Fruit fly (Drosophila melanogaster) whole organism, embryonic: ENCODE data around the gene Trf4-2.
A peak's percentile ranks its signal among the peaks of the same experiment; 100 is the strongest.

Experiments used
- Ada2b ChIP-seq: fragments of 200-800 bp; sonication (Bioruptor generic); IDR thresholded peaks from 2 replicates; pipeline ENCODE4 v1.3.6; 2022; ENCODE audit warnings: missing biosample characterization, missing genetic modification characterization
- Adf1 ChIP-seq: fragments of 200-800 bp; sonication (Bioruptor generic); IDR thresholded peaks from 2 replicates; pipeline ENCODE4 v1.3.6; 2022; ENCODE audit warnings: missing biosample characterization, missing genetic modification characterization
- Atf-2 ChIP-seq: fragments of 200-800 bp; sonication (Bioruptor generic); optimal IDR thresholded peaks from 2 replicates; lab custom pipeline; 2016; ENCODE audit warnings: missing biosample characterization, missing genetic modification characterization
- Atf3 ChIP-seq: fragments of 200-800 bp; sonication (Bioruptor generic); optimal IDR thresholded peaks from 3 replicates; lab custom pipeline; 2016; ENCODE audit warnings: missing biosample characterization, missing genetic modification characterization
- BtbVII ChIP-seq: fragments of 200-800 bp; sonication (Bioruptor generic); optimal IDR thresholded peaks from 3 replicates; lab custom pipeline; 2017; ENCODE audit warnings: missing biosample characterization, mild to moderate bottlenecking, missing genetic modification characterization
- CG11247 ChIP-seq: fragments of 200-800 bp; sonication (Bioruptor generic); IDR thresholded peaks from 2 replicates; pipeline ENCODE4 v1.3.6; 2022; ENCODE audit warnings: missing biosample characterization, missing genetic modification characterization
- CG11504 ChIP-seq: fragments of 200-800 bp; sonication (Bioruptor generic); optimal IDR thresholded peaks from 3 replicates; lab custom pipeline; 2019; ENCODE audit warnings: missing biosample characterization, mild to moderate bottlenecking, missing genetic modification characterization, moderate library complexity
- CG12299 ChIP-seq: fragments of 200-800 bp; sonication (Bioruptor generic); optimal IDR thresholded peaks from 2 replicates; lab custom pipeline; 2018; ENCODE audit warnings: missing biosample characterization, mild to moderate bottlenecking, missing genetic modification characterization
- CG13296 ChIP-seq: fragments of 200-800 bp; sonication (Bioruptor generic); optimal IDR thresholded peaks from 3 replicates; lab custom pipeline; 2018; ENCODE audit warnings: missing biosample characterization, mild to moderate bottlenecking, missing genetic modification characterization
- CG15601 ChIP-seq: fragments of 200-800 bp; sonication (Bioruptor generic); optimal IDR thresholded peaks from 3 replicates; lab custom pipeline; 2019; ENCODE audit warnings: missing biosample characterization, mild to moderate bottlenecking, missing genetic modification characterization, moderate library complexity
- CG1603 ChIP-seq: fragments of 200-800 bp; sonication (Bioruptor generic); optimal IDR thresholded peaks from 2 replicates; lab custom pipeline; 2019; ENCODE audit warnings: missing biosample characterization, mild to moderate bottlenecking, missing genetic modification characterization, moderate library complexity
- CG16779 ChIP-seq: fragments of 200-800 bp; sonication (Bioruptor generic); IDR thresholded peaks from 2 replicates; pipeline ENCODE4 v1.3.6; 2022; ENCODE audit warnings: missing biosample characterization, missing genetic modification characterization
- CG17359 ChIP-seq: fragments of 200-800 bp; sonication (Bioruptor generic); optimal IDR thresholded peaks from 3 replicates; lab custom pipeline; 2018; ENCODE audit warnings: missing biosample characterization, mild to moderate bottlenecking, missing genetic modification characterization, moderate library complexity
- CG2875 ChIP-seq: fragments of 200-800 bp; sonication (Bioruptor generic); optimal IDR thresholded peaks from 2 replicates; lab custom pipeline; 2017; ENCODE audit warnings: missing biosample characterization, mild to moderate bottlenecking, missing genetic modification characterization, missing genetic modification reagents
- CG3065 ChIP-seq: fragments of 200-800 bp; sonication (Bioruptor generic); optimal IDR thresholded peaks from 2 replicates; lab custom pipeline; 2016; ENCODE audit warnings: missing biosample characterization, missing genetic modification characterization
- CG31365 ChIP-seq: fragments of 200-800 bp; sonication (Bioruptor generic); optimal IDR thresholded peaks from 2 replicates; lab custom pipeline; 2018; ENCODE audit warnings: missing biosample characterization, mild to moderate bottlenecking, missing genetic modification characterization
- CG34376 ChIP-seq: fragments of 200-800 bp; sonication (Bioruptor generic); optimal IDR thresholded peaks from 2 replicates; lab custom pipeline; 2018; ENCODE audit warnings: missing biosample characterization, mild to moderate bottlenecking, missing genetic modification characterization
- CG43689 ChIP-seq: fragments of 200-800 bp; sonication (Bioruptor generic); IDR thresholded peaks from 2 replicates; pipeline ENCODE4 v1.3.6; 2022; ENCODE audit warnings: missing biosample characterization, missing genetic modification characterization
- CG5953 ChIP-seq: fragments of 200-800 bp; sonication (Bioruptor generic); IDR thresholded peaks from 2 replicates; pipeline ENCODE4 v1.3.6; 2022; ENCODE audit warnings: missing biosample characterization, missing genetic modification characterization
- CG7556 ChIP-seq: fragments of 200-800 bp; sonication (Bioruptor generic); optimal IDR thresholded peaks from 2 replicates; lab custom pipeline; 2017; ENCODE audit warnings: missing biosample characterization, mild to moderate bottlenecking, missing genetic modification characterization
- CG9797 ChIP-seq: fragments of 200-800 bp; sonication (Bioruptor generic); optimal IDR thresholded peaks from 3 replicates; lab custom pipeline; 2018; ENCODE audit warnings: missing biosample characterization, mild to moderate bottlenecking, missing genetic modification characterization
- ERR ChIP-seq: fragments of 200-800 bp; sonication (Bioruptor generic); optimal IDR thresholded peaks from 2 replicates; lab custom pipeline; 2016; ENCODE audit warnings: missing biosample characterization, missing genetic modification characterization
- Gug ChIP-seq: fragments of 200-800 bp; sonication (Bioruptor generic); IDR thresholded peaks from 4 replicates; pipeline ENCODE4 v1.3.6; 2022; ENCODE audit warnings: missing biosample characterization, missing genetic modification characterization
- HLH4C ChIP-seq: fragments of 200-800 bp; sonication (Bioruptor generic); IDR thresholded peaks from 3 replicates; pipeline ENCODE4 v1.3.6; 2022; ENCODE audit warnings: missing biosample characterization, missing genetic modification characterization; ENCODE audit not compliant: partially characterized antibody
- Hand ChIP-seq: fragments of 200-800 bp; sonication (Bioruptor generic); optimal IDR thresholded peaks from 2 replicates; lab custom pipeline; 2017; ENCODE audit warnings: mild to moderate bottlenecking, missing biosample characterization, missing genetic modification reagents, missing genetic modification characterization
- Hmx ChIP-seq: fragments of 200-800 bp; sonication (Bioruptor generic); optimal IDR thresholded peaks from 2 replicates; lab custom pipeline; 2016; ENCODE audit warnings: missing biosample characterization, missing genetic modification characterization
- MBD-R2 ChIP-seq: fragments of 200-800 bp; sonication (Bioruptor generic); IDR thresholded peaks from 2 replicates; pipeline ENCODE4 v1.3.6; 2022; ENCODE audit warnings: missing biosample characterization, missing genetic modification characterization
- Sry-δ ChIP-seq: fragments of 200-800 bp; sonication (Bioruptor generic); optimal IDR thresholded peaks from 2 replicates; lab custom pipeline; 2016; ENCODE audit warnings: missing biosample characterization, missing genetic modification characterization
- Ssrp ChIP-seq: fragments of 200-800 bp; sonication (Bioruptor generic); optimal IDR thresholded peaks from 2 replicates; lab custom pipeline; 2018; ENCODE audit warnings: missing biosample characterization, mild to moderate bottlenecking, missing genetic modification characterization, moderate library complexity
- ato ChIP-seq: fragments of 200-800 bp; sonication (Bioruptor generic); IDR thresholded peaks from 2 replicates; pipeline ENCODE4 v1.3.6; 2022; ENCODE audit warnings: missing biosample characterization, missing genetic modification characterization; ENCODE audit not compliant: partially characterized antibody
- btn ChIP-seq: fragments of 200-800 bp; sonication (Bioruptor generic); optimal IDR thresholded peaks from 2 replicates; lab custom pipeline; 2016; ENCODE audit warnings: missing biosample characterization, missing genetic modification characterization
- crol ChIP-seq: fragments of 200-800 bp; sonication (Bioruptor generic); IDR thresholded peaks from 2 replicates; pipeline ENCODE4 v1.3.6; 2022; ENCODE audit warnings: missing biosample characterization, missing genetic modification characterization
- dmrt99B ChIP-seq: fragments of 200-800 bp; sonication (Bioruptor generic); optimal IDR thresholded peaks from 2 replicates; lab custom pipeline; 2018; ENCODE audit warnings: missing biosample characterization, mild to moderate bottlenecking, missing genetic modification characterization, moderate library complexity
- eyg ChIP-seq: fragments of 200-800 bp; sonication (Bioruptor generic); optimal IDR thresholded peaks from 3 replicates; lab custom pipeline; 2016; ENCODE audit warnings: missing biosample characterization, missing genetic modification characterization
- lmd ChIP-seq: fragments of 200-800 bp; sonication (Bioruptor generic); IDR thresholded peaks from 2 replicates; pipeline ENCODE4 v1.3.6; 2022; ENCODE audit warnings: missing biosample characterization, missing genetic modification characterization
- nau ChIP-seq: fragments of 200-800 bp; sonication (Bioruptor generic); optimal IDR thresholded peaks from 3 replicates; lab custom pipeline; 2017; ENCODE audit warnings: missing biosample characterization, mild to moderate bottlenecking, missing genetic modification characterization, missing genetic modification reagents
- onecut ChIP-seq: fragments of 200-800 bp; sonication (Bioruptor generic); IDR thresholded peaks from 2 replicates; pipeline ENCODE4 v1.3.6; 2022; ENCODE audit warnings: missing biosample characterization, missing genetic modification characterization
- pb ChIP-seq: fragments of 200-800 bp; sonication (Bioruptor generic); optimal IDR thresholded peaks from 3 replicates; lab custom pipeline; 2016; ENCODE audit warnings: missing biosample characterization, missing genetic modification characterization
- psq ChIP-seq: fragments of 200-800 bp; sonication (Bioruptor generic); optimal IDR thresholded peaks from 2 replicates; lab custom pipeline; 2017; ENCODE audit warnings: missing biosample characterization, missing genetic modification characterization
- ranshi ChIP-seq: fragments of 200-800 bp; sonication (Bioruptor generic); IDR thresholded peaks from 2 replicates; pipeline ENCODE4 v1.3.6; 2022; ENCODE audit warnings: missing biosample characterization, missing genetic modification characterization
- row ChIP-seq: fragments of 200-800 bp; sonication (Bioruptor generic); IDR thresholded peaks from 3 replicates; pipeline ENCODE4 v1.3.6; 2022; ENCODE audit warnings: missing biosample characterization, missing genetic modification characterization
- salm ChIP-seq: fragments of 200-800 bp; sonication (Bioruptor generic); optimal IDR thresholded peaks from 2 replicates; lab custom pipeline; 2018; ENCODE audit warnings: missing biosample characterization, mild to moderate bottlenecking, missing genetic modification characterization
- sd ChIP-seq: fragments of 200-800 bp; sonication (Bioruptor generic); optimal IDR thresholded peaks from 3 replicates; lab custom pipeline; 2018; ENCODE audit warnings: missing biosample characterization, mild to moderate bottlenecking, missing genetic modification characterization, moderate library complexity
- sens ChIP-seq: fragments of 200-800 bp; sonication (Bioruptor generic); peaks from one replicate; lab custom pipeline; 2016; ENCODE audit warnings: missing biosample characterization, missing genetic modification characterization
- sens-2 ChIP-seq: fragments of 200-800 bp; sonication (Bioruptor generic); IDR thresholded peaks from 2 replicates; pipeline ENCODE4 v1.3.6; 2022; ENCODE audit warnings: missing biosample characterization, missing genetic modification characterization
- slou ChIP-seq: fragments of 200-800 bp; sonication (Bioruptor generic); optimal IDR thresholded peaks from 3 replicates; lab custom pipeline; 2016; ENCODE audit warnings: missing biosample characterization, missing genetic modification characterization
- sr ChIP-seq: fragments of 200-800 bp; sonication (Bioruptor generic); IDR thresholded peaks from 3 replicates; pipeline ENCODE4 v1.3.6; 2022; ENCODE audit warnings: missing biosample characterization, missing genetic modification characterization
- unc-4 ChIP-seq: fragments of 200-800 bp; sonication (Bioruptor generic); IDR thresholded peaks from 2 replicates; pipeline ENCODE4 v1.3.6; 2022; ENCODE audit warnings: missing biosample characterization, missing genetic modification characterization; ENCODE audit not compliant: partially characterized antibody
- vvl ChIP-seq: fragments of 200-800 bp; sonication (Bioruptor generic); IDR thresholded peaks from 2 replicates; pipeline ENCODE4 v1.3.6; 2022; ENCODE audit warnings: missing biosample characterization, missing genetic modification characterization
- wor ChIP-seq: fragments of 200-800 bp; sonication (Bioruptor generic); IDR thresholded peaks from 2 replicates; pipeline ENCODE4 v1.3.6; 2022; ENCODE audit warnings: missing biosample characterization, missing genetic modification characterization
- zfh2 ChIP-seq: fragments of 200-800 bp; sonication (Bioruptor generic); optimal IDR thresholded peaks from 2 replicates; lab custom pipeline; 2016; ENCODE audit warnings: missing biosample characterization, missing genetic modification characterization

Trf4-2 gene

dm6 chr3R:24893320-24893955, 31.6 kb upstream of the Trf4-2 start (continued):
- TF ChIP-seq vvl (GFP tag; lab: Robert Waterston, UW) (peak; percentile 83), CG12299 (tag; lab: Kevin White, UChicago) (peak; percentile 75), Hand (GFP tag; lab: Kevin White, UChicago) (no peak), unc-4 (GFP tag; lab: Robert Waterston, UW) (no peak), BtbVII (peak; percentile 70), btn (no peak), Gug (no peak), Adf1 (no peak), Hmx (GFP tag; lab: Kevin White, UChicago) (no peak), CG43689 (no peak), sens (GFP tag; lab: Kevin White, UChicago) (peak; percentile 59), Atf-2 (no peak), pb (GFP tag; lab: Kevin White, UChicago) (no peak), MBD-R2 (no peak; the same call in 1 of the 2 replicates), sr (GFP tag; lab: Robert Waterston, UW) (no peak), lmd (GFP tag; lab: Robert Waterston, UW) (peak; percentile 78), CG16779 (no peak), nau (no peak), CG15601 (tag; lab: Kevin White, UChicago) (peak; percentile 84), CG7556 (peak; percentile 91), CG17359 (tag; lab: Kevin White, UChicago) (peak; percentile 85), ERR (GFP tag; lab: Kevin White, UChicago) (no peak), sd (peak; percentile 36), CG31365 (tag; lab: Kevin White, UChicago) (no peak), crol (GFP tag; lab: Robert Waterston, UW) (peak; percentile 66), CG13296 (peak; percentile 79), sens-2 (GFP tag; lab: Robert Waterston, UW) (no peak), onecut (GFP tag; lab: Robert Waterston, UW) (peak; percentile 44), ato (0 out of 2 replicates have a peak, but pooled peaks have one; percentile 13), HLH4C (GFP tag; lab: Robert Waterston, UW) (no peak), CG3065 (no peak), salm (tag; lab: Kevin White, UChicago) (peak; percentile 79), Ssrp (tag; lab: Kevin White, UChicago) (peak; percentile 78), Atf3 (GFP tag; lab: Kevin White, UChicago) (no peak), CG1603 (tag; lab: Kevin White, UChicago) (no peak), CG11504 (tag; lab: Kevin White, UChicago) (peak; percentile 90), CG2875 (GFP tag; lab: Kevin White, UChicago) (peak; percentile 45), slou (GFP tag; lab: Kevin White, UChicago) (no peak), dmrt99B (peak; percentile 92), Ada2b (GFP tag; lab: Robert Waterston, UW) (peak; percentile 61), Sry-δ (no peak), row (GFP tag; lab: Robert Waterston, UW) (peak; percentile 78), ranshi (GFP tag; lab: Robert Waterston, UW) (peak; percentile 32; the same call in 1 of the 2 replicates), CG9797 (GFP tag; lab: Kevin White, UChicago) (no peak), CG11247 (GFP tag; lab: Robert Waterston, UW) (0 out of 2 replicates have a peak, but pooled peaks have one; percentile 14), CG34376 (GFP tag; lab: Kevin White, UChicago) (no peak), CG5953 (GFP tag; lab: Robert Waterston, UW) (no peak), eyg (GFP tag; lab: Kevin White, UChicago) (no peak), wor (GFP tag; lab: Robert Waterston, UW) (peak; percentile 47; the same call in 1 of the 2 replicates), psq (peak; percentile 21), zfh2 (no peak)
